Fruit fly (Drosophila melanogaster) whole organism, embryonic: Measurements from ENCODE around the gene ck.

ENCODE experiments used
- Ada2b ChIP-seq: fragments of 200-800 bp; sonication (Bioruptor generic); IDR thresholded peaks from 2 replicates; pipeline ENCODE4 v1.3.6; 2022; ENCODE audit warnings: missing biosample characterization, missing genetic modification characterization
- Bgb ChIP-seq: fragments of 200-800 bp; sonication (Bioruptor generic); IDR thresholded peaks from 2 replicates; pipeline ENCODE4 v1.3.6; 2022; ENCODE audit warnings: missing biosample characterization, missing genetic modification characterization; ENCODE audit not compliant: partially characterized antibody
- CG1024 ChIP-seq: fragments of 200-800 bp; sonication (Bioruptor generic); IDR thresholded peaks from 2 replicates; pipeline ENCODE4 v1.3.6; 2022; ENCODE audit warnings: missing biosample characterization, missing genetic modification characterization
- CG11247 ChIP-seq: fragments of 200-800 bp; sonication (Bioruptor generic); IDR thresholded peaks from 2 replicates; pipeline ENCODE4 v1.3.6; 2022; ENCODE audit warnings: missing biosample characterization, missing genetic modification characterization
- CG1233 ChIP-seq: fragments of 200-800 bp; sonication (Bioruptor generic); optimal IDR thresholded peaks from 4 replicates; lab custom pipeline; 2018; ENCODE audit warnings: missing biosample characterization, mild to moderate bottlenecking, missing genetic modification characterization
- CG12942 ChIP-seq: fragments of 200-800 bp; sonication (Bioruptor generic); optimal IDR thresholded peaks from 3 replicates; lab custom pipeline; 2016; ENCODE audit warnings: missing biosample characterization, missing genetic modification characterization
- CG17186 ChIP-seq: fragments of 200-800 bp; sonication (Bioruptor generic); optimal IDR thresholded peaks from 3 replicates; lab custom pipeline; 2017; ENCODE audit warnings: missing biosample characterization, missing genetic modification reagents, missing genetic modification characterization
- CG1832 ChIP-seq: fragments of 200-800 bp; sonication (Bioruptor generic); optimal IDR thresholded peaks from 2 replicates; lab custom pipeline; 2017; ENCODE audit warnings: missing biosample characterization, mild to moderate bottlenecking, missing genetic modification characterization, inconsistent platforms
- CG2199 ChIP-seq: fragments of 200-800 bp; sonication (Bioruptor generic); IDR thresholded peaks from 3 replicates; pipeline ENCODE4 v1.3.6; 2022; ENCODE audit warnings: missing biosample characterization, missing genetic modification characterization
- CG31441 ChIP-seq: fragments of 200-800 bp; sonication (Bioruptor generic); IDR thresholded peaks from 2 replicates; pipeline ENCODE4 v1.3.6; 2022; ENCODE audit warnings: missing biosample characterization, missing genetic modification characterization
- CG34422 ChIP-seq: fragments of 200-800 bp; sonication (Bioruptor generic); IDR thresholded peaks from 3 replicates; pipeline ENCODE4 v1.3.6; 2022; ENCODE audit warnings: missing biosample characterization, missing genetic modification characterization
- CG4617 ChIP-seq: fragments of 200-800 bp; sonication (Bioruptor generic); optimal IDR thresholded peaks from 3 replicates; lab custom pipeline; 2016; ENCODE audit warnings: missing biosample characterization, missing genetic modification characterization, borderline replicate concordance
- CG6254 ChIP-seq: fragments of 200-800 bp; sonication (Bioruptor generic); optimal IDR thresholded peaks from 3 replicates; lab custom pipeline; 2017; ENCODE audit warnings: mild to moderate bottlenecking, missing biosample characterization, missing genetic modification reagents, missing genetic modification characterization
- CG7271 ChIP-seq: fragments of 200-800 bp; sonication (Bioruptor generic); optimal IDR thresholded peaks from 2 replicates; lab custom pipeline; 2018; ENCODE audit warnings: missing biosample characterization, mild to moderate bottlenecking, missing genetic modification characterization, moderate library complexity
- CG7745 ChIP-seq: fragments of 200-800 bp; sonication (Bioruptor generic); optimal IDR thresholded peaks from 2 replicates; lab custom pipeline; 2018; ENCODE audit warnings: missing biosample characterization, mild to moderate bottlenecking, missing genetic modification characterization, moderate library complexity
- CG7963 ChIP-seq: fragments of 200-800 bp; sonication (Bioruptor generic); IDR thresholded peaks from 3 replicates; pipeline ENCODE4 v1.3.6; 2022; ENCODE audit warnings: missing biosample characterization, missing genetic modification characterization; ENCODE audit not compliant: partially characterized antibody
- Elba2 ChIP-seq: fragments of 200-800 bp; sonication (Bioruptor generic); optimal IDR thresholded peaks from 3 replicates; lab custom pipeline; 2016; ENCODE audit warnings: missing biosample characterization, missing genetic modification characterization
- Ets65A ChIP-seq: fragments of 200-800 bp; sonication (Bioruptor generic); peaks from one replicate; lab custom pipeline; 2016; ENCODE audit warnings: missing biosample characterization, missing genetic modification characterization
- GATAe ChIP-seq: fragments of 200-800 bp; sonication (Bioruptor generic); conservative IDR thresholded peaks from 2 replicates; pipeline ENCODE4 v1.3.6; 2022; ENCODE audit warnings: missing biosample characterization, missing genetic modification characterization
- MESR4 ChIP-seq: fragments of 200-800 bp; sonication (Bioruptor generic); optimal IDR thresholded peaks from 2 replicates; lab custom pipeline; 2018; ENCODE audit warnings: missing biosample characterization, mild to moderate bottlenecking, missing genetic modification characterization, moderate library complexity
- Meics ChIP-seq: fragments of 200-800 bp; sonication (Bioruptor generic); optimal IDR thresholded peaks from 2 replicates; lab custom pipeline; 2017; ENCODE audit warnings: missing biosample characterization, mild to moderate bottlenecking, missing genetic modification characterization
- Myb ChIP-seq: fragments of 200-800 bp; sonication (Bioruptor generic); optimal IDR thresholded peaks from 2 replicates; lab custom pipeline; 2016; ENCODE audit warnings: missing biosample characterization, missing genetic modification characterization
- Nf-YB ChIP-seq: fragments of 200-800 bp; sonication (Bioruptor generic); optimal IDR thresholded peaks from 3 replicates; lab custom pipeline; 2019; ENCODE audit warnings: missing biosample characterization, mild to moderate bottlenecking, missing genetic modification characterization, moderate library complexity
- Oli ChIP-seq: fragments of 200-800 bp; sonication (Bioruptor generic); optimal IDR thresholded peaks from 2 replicates; lab custom pipeline; 2018; ENCODE audit warnings: missing biosample characterization, mild to moderate bottlenecking, missing genetic modification characterization, moderate library complexity
- Pdp1 ChIP-seq, 2 experiments: fragments of 200-800 bp; sonication (Bioruptor generic); optimal IDR thresholded peaks; 3 replicates each; lab custom pipeline; 2016; ENCODE audit warnings: missing biosample characterization in 2 of 2, missing genetic modification characterization in 2 of 2, mild to moderate bottlenecking in 1 of 2, moderate library complexity in 1 of 2
- Spps ChIP-seq: fragments of 200-800 bp; sonication (Bioruptor generic); optimal IDR thresholded peaks from 2 replicates; lab custom pipeline; 2018; ENCODE audit warnings: missing biosample characterization, mild to moderate bottlenecking, missing genetic modification characterization
- Tbp ChIP-seq: fragments of >200 bp; optimal IDR thresholded peaks from 2 replicates; lab custom pipeline; 2018; ENCODE audit warnings: missing biosample characterization, missing genetic modification characterization
- chif ChIP-seq, 2 experiments: fragments of 200-800 bp; sonication (Bioruptor generic); optimal IDR thresholded peaks; 3 replicates each; lab custom pipeline; 2016; ENCODE audit warnings: missing biosample characterization in 2 of 2, missing genetic modification characterization in 2 of 2
- cwo ChIP-seq: fragments of 200-800 bp; sonication (Bioruptor generic); optimal IDR thresholded peaks from 3 replicates; lab custom pipeline; 2017; ENCODE audit warnings: missing biosample characterization, missing genetic modification characterization, mild to moderate bottlenecking, moderate library complexity, missing genetic modification reagents
- da ChIP-seq: fragments of 200-800 bp; sonication (Bioruptor generic); optimal IDR thresholded peaks from 2 replicates; lab custom pipeline; 2016; ENCODE audit warnings: missing biosample characterization, missing genetic modification characterization
- exex ChIP-seq: fragments of 200-800 bp; sonication (Bioruptor generic); optimal IDR thresholded peaks from 4 replicates; lab custom pipeline; 2018; ENCODE audit warnings: missing biosample characterization, mild to moderate bottlenecking, missing genetic modification characterization, moderate library complexity
- grau ChIP-seq: fragments of 200-800 bp; optimal IDR thresholded peaks from 3 replicates; lab custom pipeline; 2019; ENCODE audit warnings: missing biosample characterization, mild to moderate bottlenecking, missing genetic modification characterization, moderate library complexity
- insv ChIP-seq, 2 experiments: fragments of 200-800 bp; sonication (Bioruptor generic); optimal IDR thresholded peaks; 3 replicates each; lab custom pipeline; 2016 to 2018; ENCODE audit warnings: missing biosample characterization in 2 of 2, missing genetic modification characterization in 2 of 2
- kay ChIP-seq: fragments of 200-800 bp; sonication (Bioruptor generic); optimal IDR thresholded peaks from 2 replicates; lab custom pipeline; 2016; ENCODE audit warnings: missing biosample characterization, missing genetic modification characterization
- lab ChIP-seq: fragments of 200-800 bp; sonication (Bioruptor generic); optimal IDR thresholded peaks from 3 replicates; lab custom pipeline; 2017; ENCODE audit warnings: missing biosample characterization, missing genetic modification characterization, mild to moderate bottlenecking, moderate library complexity, missing genetic modification reagents
- mld ChIP-seq: fragments of 200-800 bp; sonication (Bioruptor generic); IDR thresholded peaks from 3 replicates; pipeline ENCODE4 v1.3.6; 2022; ENCODE audit warnings: missing biosample characterization, missing genetic modification characterization; ENCODE audit not compliant: partially characterized antibody
- nerfin-1 ChIP-seq: fragments of 200-800 bp; sonication (Bioruptor generic); optimal IDR thresholded peaks from 3 replicates; lab custom pipeline; 2019; ENCODE audit warnings: missing biosample characterization, mild to moderate bottlenecking, missing genetic modification characterization, moderate library complexity
- p53 ChIP-seq: fragments of 200-800 bp; sonication (Bioruptor generic); optimal IDR thresholded peaks from 2 replicates; lab custom pipeline; 2016; ENCODE audit warnings: missing biosample characterization, missing genetic modification characterization
- pros ChIP-seq: fragments of 200-800 bp; sonication (Bioruptor generic); optimal IDR thresholded peaks from 3 replicates; lab custom pipeline; 2019; ENCODE audit warnings: missing biosample characterization, mild to moderate bottlenecking, missing genetic modification characterization, moderate library complexity
- pum ChIP-seq: fragments of 200-800 bp; sonication (Bioruptor generic); optimal IDR thresholded peaks from 2 replicates; lab custom pipeline; 2016; ENCODE audit warnings: missing biosample characterization, missing genetic modification characterization
- sd ChIP-seq: fragments of 200-800 bp; sonication (Bioruptor generic); optimal IDR thresholded peaks from 3 replicates; lab custom pipeline; 2018; ENCODE audit warnings: missing biosample characterization, mild to moderate bottlenecking, missing genetic modification characterization, moderate library complexity
- sens ChIP-seq: fragments of 200-800 bp; sonication (Bioruptor generic); peaks from one replicate; lab custom pipeline; 2016; ENCODE audit warnings: missing biosample characterization, missing genetic modification characterization
- sim ChIP-seq: fragments of 200-800 bp; sonication (Bioruptor generic); IDR thresholded peaks from 2 replicates; pipeline ENCODE4 v1.3.6; 2022; ENCODE audit warnings: missing biosample characterization, missing genetic modification characterization
- sob ChIP-seq: fragments of 200-800 bp; sonication (Bioruptor generic); IDR thresholded peaks from 2 replicates; pipeline ENCODE4 v1.3.6; 2022; ENCODE audit warnings: missing biosample characterization, missing genetic modification characterization
- sug ChIP-seq: fragments of 200-800 bp; optimal IDR thresholded peaks from 2 replicates; lab custom pipeline; 2019; ENCODE audit warnings: missing biosample characterization, mild to moderate bottlenecking, missing genetic modification characterization, moderate library complexity
- tap ChIP-seq: fragments of 200-800 bp; optimal IDR thresholded peaks from 3 replicates; lab custom pipeline; 2019; ENCODE audit warnings: missing biosample characterization, mild to moderate bottlenecking, missing genetic modification characterization, moderate library complexity
- tgo ChIP-seq: fragments of 200-800 bp; sonication (Bioruptor generic); IDR thresholded peaks from 3 replicates; pipeline ENCODE4 v1.3.6; 2022; ENCODE audit warnings: missing biosample characterization, missing genetic modification characterization
- vvl ChIP-seq: fragments of 200-800 bp; sonication (Bioruptor generic); IDR thresholded peaks from 2 replicates; pipeline ENCODE4 v1.3.6; 2022; ENCODE audit warnings: missing biosample characterization, missing genetic modification characterization

Gene ck

DNA sequence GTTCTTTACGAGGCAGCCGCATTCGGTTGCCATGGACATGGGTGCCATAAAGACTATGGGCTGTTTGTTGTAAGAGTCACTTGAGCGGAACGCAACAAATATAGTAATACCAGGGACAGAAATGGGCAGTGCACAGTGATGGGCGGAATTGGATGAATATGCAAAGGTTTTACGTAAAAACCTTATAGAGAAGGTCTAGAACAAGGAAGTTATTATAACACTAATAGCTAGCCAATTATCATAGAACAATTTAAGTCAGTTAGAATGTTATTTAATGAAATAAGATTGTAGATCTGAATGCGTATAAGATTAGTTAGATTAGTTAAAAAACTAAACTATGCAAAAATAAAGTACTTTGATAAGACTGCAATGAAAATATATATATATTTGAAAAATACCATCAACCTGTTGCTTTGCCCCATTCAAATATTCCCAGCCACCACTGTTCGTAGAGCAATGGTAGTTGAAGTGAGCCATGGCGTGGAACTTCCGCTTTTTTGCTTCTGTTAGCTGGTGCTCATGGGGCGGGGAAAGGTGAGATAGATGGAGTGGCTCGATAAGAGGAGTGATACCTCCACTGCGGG, 4.8 kb downstream of the ck start (continued):
- no peak for TF ChIP-seq CG6254 (GFP tag; lab: Kevin White, UChicago)
- TF ChIP-seq tgo (GFP tag; lab: Robert Waterston, UW): 0 out of 3 replicates have a peak, but pooled peaks have one; percentile 35
- TF ChIP-seq Ada2b (GFP tag; lab: Robert Waterston, UW): 0 out of 2 replicates have a peak, but pooled peaks have one; percentile 13
- TF ChIP-seq lab (GFP tag; lab: Kevin White, UChicago): peak; percentile 10
- TF ChIP-seq sug (tag; lab: Kevin White, UChicago): no peak
- no peak for TF ChIP-seq sd (tag; lab: Kevin White, UChicago)
- TF ChIP-seq CG17186: no peak
- TF ChIP-seq CG2199 (GFP tag; lab: Robert Waterston, UW): no peak
- peak in 1 of 2 experiments; percentile 27 for TF ChIP-seq chif (GFP tag; optimal IDR thresholded peaks at IDR 0.05; lab: Kevin White, UChicago)
- TF ChIP-seq Tbp (GFP tag; lab: Kevin White, UChicago): no peak
- TF ChIP-seq sim (GFP tag; lab: Robert Waterston, UW): no peak
- TF ChIP-seq Ets65A: no peak
- peak; percentile 24 for TF ChIP-seq Meics (GFP tag; lab: Kevin White, UChicago)

DNA sequence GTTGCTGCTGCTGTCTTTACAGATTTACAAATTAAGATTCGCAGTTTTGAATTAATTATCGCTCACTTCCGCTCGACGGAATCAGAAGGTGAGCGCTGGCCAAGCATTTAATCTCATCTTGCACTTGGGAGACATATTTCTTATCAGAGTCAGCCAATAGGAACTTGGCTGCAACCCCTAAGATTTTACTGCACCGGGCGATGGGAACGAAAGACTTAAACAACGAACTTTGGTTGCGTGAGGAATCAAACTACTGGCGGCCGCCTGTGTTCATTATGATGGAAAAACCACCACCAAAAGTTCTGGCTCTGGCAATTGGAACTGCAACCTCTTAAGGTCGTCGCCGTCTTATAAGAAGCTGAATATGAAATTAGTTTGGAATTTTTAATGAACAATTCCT, 13.9 kb downstream of the ck start:
- peak; percentile 39 for TF ChIP-seq sens
- TF ChIP-seq CG1024 (GFP tag; lab: Robert Waterston, UW): no peak
- no peak for TF ChIP-seq kay (GFP tag; lab: Kevin White, UChicago)
- TF ChIP-seq CG11247 (GFP tag; lab: Robert Waterston, UW): peak; percentile 49; the same call in 1 of the 2 replicates
- peak; percentile 99 for TF ChIP-seq Elba2 (GFP tag; lab: Kevin White, UChicago)
- TF ChIP-seq CG7271: no peak
- no peak for TF ChIP-seq CG7745 (tag; lab: Kevin White, UChicago)
- no peak for TF ChIP-seq Myb
- peak in 1 of 2 experiments; percentile 89 for TF ChIP-seq insv (GFP tag; optimal IDR thresholded peaks at IDR 0.05; lab: Kevin White, UChicago)
- TF ChIP-seq CG34422: no peak
- no peak for TF ChIP-seq Spps (tag; lab: Kevin White, UChicago)
- no peak for TF ChIP-seq da (GFP tag; lab: Kevin White, UChicago)
- no peak for TF ChIP-seq Bgb (GFP tag; lab: Robert Waterston, UW)
- TF ChIP-seq pros (GFP tag; lab: Kevin White, UChicago): peak; percentile 82
- TF ChIP-seq pum (GFP tag; lab: Kevin White, UChicago): no peak

- TF ChIP-seq tap (no peak), Oli (no peak), MESR4 (GFP tag; lab: Kevin White, UChicago) (peak; percentile 69), cwo (GFP tag; lab: Kevin White, UChicago) (no peak), GATAe (no peak), nerfin-1 (tag; lab: Kevin White, UChicago) (no peak), CG12942 (GFP tag; lab: Kevin White, UChicago) (no peak), Nf-YB (GFP tag; lab: Kevin White, UChicago) (no peak), CG31441 (GFP tag; lab: Robert Waterston, UW) (no peak), CG4617 (peak; percentile 36), Pdp1 (GFP tag; optimal IDR thresholded peaks at IDR 0.05; lab: Kevin White, UChicago) (no peak), sob (GFP tag; lab: Robert Waterston, UW) (no peak), CG1832 (no peak), exex (tag; lab: Kevin White, UChicago) (no peak), CG1233 (GFP tag; lab: Kevin White, UChicago) (no peak), CG7963 (peak; percentile 91), vvl (GFP tag; lab: Robert Waterston, UW) (no peak; the same call in none of the 2 replicates), grau (tag; lab: Kevin White, UChicago) (no peak), p53 (GFP tag; lab: Kevin White, UChicago) (no peak), mld (GFP tag; lab: Robert Waterston, UW) (peak; percentile 85)
Measured at dm6 chr2L:15039309-15039772, 18.3 kb downstream of the ck start.
